Fruit fly (Drosophila melanogaster) whole organism: ENCODE data around the gene CG9356.

Experiments
- CG8478 ChIP-seq: fragments of >200 bp; optimal IDR thresholded peaks from 2 replicates; lab custom pipeline; 2018; ENCODE audit warnings: inconsistent platforms
- Dll ChIP-seq: fragments of >200 bp; optimal IDR thresholded peaks from 2 replicates; lab custom pipeline; 2017
- EcR ChIP-seq, 2 experiments: fragments of >200 bp; optimal IDR thresholded peaks; 2 replicates each; lab custom pipeline; 2017; ENCODE audit warnings: missing biosample characterization in 2 of 2, missing genetic modification characterization in 2 of 2, missing genetic modification reagents in 2 of 2
- psq ChIP-seq: fragments of >200 bp; optimal IDR thresholded peaks from 2 replicates; lab custom pipeline; 2017
- usp ChIP-seq: fragments of >200 bp; optimal IDR thresholded peaks from 2 replicates; lab custom pipeline; 2017; ENCODE audit warnings: missing biosample characterization, missing genetic modification characterization, mixed read lengths

- TF ChIP-seq Dll, result no peak
- TF ChIP-seq usp (GFP tag; lab: Kevin White, UChicago), result no peak
- TF ChIP-seq psq, result no peak
- TF ChIP-seq EcR (GFP tag; optimal IDR thresholded peaks at IDR 0.05; lab: Kevin White, UChicago), result no peak
- no peak for TF ChIP-seq CG8478 (lab: Kevin White, UChicago)
Observed at dm6 chr3R:9417577-9418334, 13.7 kb upstream of the CG9356 start, which contains the start of gene ps.
